Fruit fly (Drosophila melanogaster) whole organism, wandering third instar larva: ENCODE measurements around the gene PGRP-LC.
A peak's percentile ranks its signal among the peaks of the same experiment; 100 is the strongest.

ENCODE experiments used
- Abd-B ChIP-seq: fragments of >200 bp; optimal IDR thresholded peaks from 2 replicates; lab custom pipeline; 2017; ENCODE audit warnings: missing biosample characterization, missing genetic modification characterization
- CG32264 ChIP-seq: fragments of 200-800 bp; sonication (Bioruptor generic); optimal IDR thresholded peaks from 2 replicates; lab custom pipeline; 2016; ENCODE audit warnings: missing biosample characterization, missing genetic modification characterization
- CG9705 ChIP-seq: fragments of 200-800 bp; sonication (Bioruptor generic); optimal IDR thresholded peaks from 2 replicates; lab custom pipeline; 2018; ENCODE audit warnings: missing biosample characterization, mild to moderate bottlenecking, missing genetic modification characterization
- CrebA ChIP-seq: fragments of 200-800 bp; sonication (Bioruptor generic); optimal IDR thresholded peaks from 2 replicates; lab custom pipeline; 2016; ENCODE audit warnings: missing biosample characterization, mild to moderate bottlenecking, missing genetic modification characterization, borderline replicate concordance
- Dfd ChIP-seq: fragments of >200 bp; optimal IDR thresholded peaks from 2 replicates; lab custom pipeline; 2017; ENCODE audit warnings: missing biosample characterization, missing genetic modification characterization
- GATAd ChIP-seq: sonication (Bioruptor generic); optimal IDR thresholded peaks from 2 replicates; lab custom pipeline; 2016; ENCODE audit warnings: missing biosample characterization, missing genetic modification characterization
- HLH106 ChIP-seq: fragments of 200-800 bp; optimal IDR thresholded peaks from 3 replicates; lab custom pipeline; 2019; ENCODE audit warnings: missing biosample characterization, mild to moderate bottlenecking, missing genetic modification characterization, moderate library complexity
- Hnf4 ChIP-seq: fragments of 200-800 bp; sonication (Bioruptor generic); optimal IDR thresholded peaks from 2 replicates; lab custom pipeline; 2016; ENCODE audit warnings: missing biosample characterization, mild to moderate bottlenecking, missing genetic modification characterization
- Hr78 ChIP-seq: fragments of >200 bp; optimal IDR thresholded peaks from 2 replicates; lab custom pipeline; 2017; ENCODE audit warnings: missing biosample characterization, missing genetic modification characterization
- Hr83 ChIP-seq: fragments of 200-300 bp; sonication (Bioruptor generic); optimal IDR thresholded peaks from 2 replicates; lab custom pipeline; 2016; ENCODE audit warnings: missing biosample characterization, mild to moderate bottlenecking, missing genetic modification characterization, moderate library complexity; ENCODE audit not compliant: poor library complexity, severe bottlenecking
- Jra ChIP-seq: sonication (Bioruptor generic); optimal IDR thresholded peaks from 2 replicates; lab custom pipeline; 2016; ENCODE audit warnings: missing biosample characterization, missing genetic modification characterization
- Myc ChIP-seq: fragments of >200 bp; optimal IDR thresholded peaks from 2 replicates; lab custom pipeline; 2017
- N ChIP-seq: fragments of >200 bp; optimal IDR thresholded peaks from 2 replicates; lab custom pipeline; 2018; ENCODE audit warnings: missing biosample characterization, missing external identifiers, missing genetic modification characterization
- OdsH ChIP-seq: fragments of 200-800 bp; sonication (Bioruptor generic); optimal IDR thresholded peaks from 2 replicates; lab custom pipeline; 2016; ENCODE audit warnings: missing biosample characterization, mild to moderate bottlenecking, missing genetic modification characterization
- Rel ChIP-seq, 2 experiments: fragments of 200-800 bp; sonication (Bioruptor generic) in 1 of 2; optimal IDR thresholded peaks; 2 replicates in 1 of 2; 3 replicates in 1 of 2; lab custom pipeline; 2016 to 2019; ENCODE audit warnings: mild to moderate bottlenecking in 2 of 2, missing biosample characterization in 2 of 2, missing genetic modification characterization in 2 of 2, moderate library complexity in 1 of 2
- Sp1 ChIP-seq: fragments of 200-800 bp; sonication (Bioruptor generic); optimal IDR thresholded peaks from 3 replicates; lab custom pipeline; 2019; ENCODE audit warnings: missing biosample characterization, mild to moderate bottlenecking, missing genetic modification characterization, moderate library complexity
- Vsx2 ChIP-seq: fragments of 200-300, 225-300 bp; sonication (Bioruptor generic); optimal IDR thresholded peaks from 2 replicates; lab custom pipeline; 2018; ENCODE audit warnings: missing biosample characterization, missing genetic modification characterization; ENCODE audit not compliant: partially characterized antibody
- br ChIP-seq: fragments of 200-800 bp; sonication (Bioruptor generic); optimal IDR thresholded peaks from 2 replicates; lab custom pipeline; 2016; ENCODE audit warnings: missing biosample characterization, missing genetic modification characterization
- brk ChIP-seq: fragments of 200-800 bp; sonication (Bioruptor generic); optimal IDR thresholded peaks from 2 replicates; lab custom pipeline; 2016; ENCODE audit warnings: missing biosample characterization, mild to moderate bottlenecking, missing genetic modification characterization
- dmrt93B ChIP-seq: fragments of 200-800 bp; sonication (Bioruptor generic); optimal IDR thresholded peaks from 2 replicates; lab custom pipeline; 2018; ENCODE audit warnings: missing biosample characterization, mild to moderate bottlenecking, missing genetic modification characterization
- dsf ChIP-seq: sonication (Bioruptor generic); optimal IDR thresholded peaks from 2 replicates; lab custom pipeline; 2016; ENCODE audit warnings: missing biosample characterization, missing genetic modification characterization, borderline replicate concordance
- ey ChIP-seq: fragments of 200-800 bp; sonication (Bioruptor generic); optimal IDR thresholded peaks from 2 replicates; lab custom pipeline; 2016; ENCODE audit warnings: missing biosample characterization, missing genetic modification characterization
- foxo ChIP-seq, 2 experiments: fragments of 200-800 bp; sonication (Bioruptor generic); optimal IDR thresholded peaks; 2 replicates in 1 of 2; 3 replicates in 1 of 2; lab custom pipeline; 2016 to 2017; ENCODE audit warnings: missing biosample characterization in 2 of 2, missing genetic modification characterization in 2 of 2
- h ChIP-seq: fragments of 200-800 bp; sonication (Bioruptor generic); optimal IDR thresholded peaks from 3 replicates; lab custom pipeline; 2016; ENCODE audit warnings: missing biosample characterization, mild to moderate bottlenecking, missing genetic modification characterization
- jim ChIP-seq: fragments of 175-275, 200-325 bp; sonication (Bioruptor generic); optimal IDR thresholded peaks from 2 replicates; lab custom pipeline; 2016; ENCODE audit warnings: missing biosample characterization, mild to moderate bottlenecking, missing genetic modification characterization
- lola ChIP-seq: fragments of >200 bp; optimal IDR thresholded peaks from 2 replicates; lab custom pipeline; 2017; ENCODE audit warnings: missing biosample characterization, missing genetic modification characterization
- pan ChIP-seq: fragments of >200 bp; optimal IDR thresholded peaks from 2 replicates; lab custom pipeline; 2017
- psq ChIP-seq: fragments of 200-800 bp; sonication (Bioruptor generic); optimal IDR thresholded peaks from 3 replicates; lab custom pipeline; 2017; ENCODE audit warnings: missing biosample characterization, mild to moderate bottlenecking, missing genetic modification characterization, moderate library complexity
- rgr ChIP-seq: fragments of 200-800 bp; sonication (Bioruptor generic); optimal IDR thresholded peaks from 3 replicates; lab custom pipeline; 2016; ENCODE audit warnings: missing biosample characterization, mild to moderate bottlenecking, missing genetic modification characterization
- sage ChIP-seq: fragments of 200-800 bp; sonication (Bioruptor generic); optimal IDR thresholded peaks from 2 replicates; lab custom pipeline; 2016; ENCODE audit warnings: missing biosample characterization, mild to moderate bottlenecking, missing genetic modification characterization
- sv ChIP-seq: fragments of 200-800 bp; sonication (Bioruptor generic); optimal IDR thresholded peaks from 3 replicates; lab custom pipeline; 2016; ENCODE audit warnings: missing biosample characterization, missing genetic modification characterization
- tai ChIP-seq: sonication (Bioruptor generic); optimal IDR thresholded peaks from 2 replicates; lab custom pipeline; 2016; ENCODE audit warnings: missing biosample characterization, missing genetic modification characterization
- usp ChIP-seq: fragments of >200 bp; optimal IDR thresholded peaks from 2 replicates; lab custom pipeline; 2017; ENCODE audit warnings: missing biosample characterization, missing genetic modification characterization
- woc ChIP-seq: sonication (Bioruptor generic); optimal IDR thresholded peaks from 2 replicates; lab custom pipeline; 2016; ENCODE audit warnings: missing biosample characterization, mild to moderate bottlenecking, missing genetic modification characterization

PGRP-LC gene

dm6 chr3L:9361894-9362293 is 23.3 kb downstream of the PGRP-LC start, which contains the start of gene CG34456:
CG34456 (plus strand) TSS chr3L:9362108.
- TF ChIP-seq jim (no peak), HLH106 (tag; lab: Kevin White, UChicago) (no peak), Vsx2 (no peak), GATAd (GFP tag; lab: Kevin White, UChicago) (no peak), lola (no peak), sv (GFP tag; lab: Kevin White, UChicago) (no peak), ey (no peak), Rel (GFP tag; optimal IDR thresholded peaks at IDR 0.05; lab: Kevin White, UChicago) (no peak), Rel (tag; optimal IDR thresholded peaks at IDR 0.05; lab: Kevin White, UChicago) (peak; percentile 83), Jra (GFP tag; lab: Kevin White, UChicago) (no peak), Hr78 (no peak), br (GFP tag; lab: Kevin White, UChicago) (peak; percentile 51), dmrt93B (GFP tag; lab: Kevin White, UChicago) (no peak), Dfd (GFP tag; lab: Kevin White, UChicago) (no peak)

dm6 chr3L:9364131-9364530 is 25.5 kb downstream of the PGRP-LC start, which contains the start of gene mRRF1:
mRRF1 (plus strand) TSS chr3L:9364350.
- TF ChIP-seq ey (no peak), sage (GFP tag; lab: Kevin White, UChicago) (peak; percentile 27)

- peak; percentile 20 for TF ChIP-seq Myc (lab: Kevin White, UChicago)
- TF ChIP-seq Hr83, result peak; percentile 15
- peak; percentile 59 for TF ChIP-seq dsf (GFP tag; lab: Kevin White, UChicago)
- no peak for TF ChIP-seq Dfd (GFP tag; lab: Kevin White, UChicago)
- TF ChIP-seq woc, result no peak
- TF ChIP-seq CG32264 (GFP tag; lab: Kevin White, UChicago), result no peak
- peak; percentile 68 for TF ChIP-seq Jra (GFP tag; lab: Kevin White, UChicago)
- no peak for TF ChIP-seq usp (GFP tag; lab: Kevin White, UChicago)
- TF ChIP-seq N (GFP tag; lab: Kevin White, UChicago), result no peak
- peak; percentile 20 for TF ChIP-seq ey
- peak; percentile 41 for TF ChIP-seq HLH106 (tag; lab: Kevin White, UChicago)
- peak; percentile 48 for TF ChIP-seq Hnf4
- TF ChIP-seq foxo (GFP tag; optimal IDR thresholded peaks at IDR 0.05; lab: Kevin White, UChicago), result peak in 1 of 2 experiments; percentile 64
- peak; percentile 99 for TF ChIP-seq psq (GFP tag; lab: Kevin White, UChicago)
- TF ChIP-seq OdsH, result peak; percentile 9
- peak; percentile 40 for TF ChIP-seq rgr (GFP tag; lab: Kevin White, UChicago)
- TF ChIP-seq CG9705 (GFP tag; lab: Kevin White, UChicago), result peak; percentile 24
- no peak for TF ChIP-seq Vsx2
- TF ChIP-seq, all 38 proteins: peak for 12
Measured at dm6 chr3L:9366850-9367430, 28.3 kb downstream of the PGRP-LC start, which contains the start of the genes Klp67A and CG4452. Klp67A (minus strand) TSS chr3L:9367046. CG4452 (plus strand) TSS chr3L:9367377.

- TF ChIP-seq pan (no peak), Hr78 (no peak), Vsx2 (no peak), dmrt93B (GFP tag; lab: Kevin White, UChicago) (no peak), Sp1 (GFP tag; lab: Kevin White, UChicago) (peak; percentile 22), GATAd (GFP tag; lab: Kevin White, UChicago) (no peak), tai (no peak), Myc (lab: Kevin White, UChicago) (no peak), h (no peak), jim (no peak), Rel (GFP tag; optimal IDR thresholded peaks at IDR 0.05; lab: Kevin White, UChicago) (no peak), Rel (tag; optimal IDR thresholded peaks at IDR 0.05; lab: Kevin White, UChicago) (peak; percentile 88), ey (no peak), usp (GFP tag; lab: Kevin White, UChicago) (no peak), dsf (GFP tag; lab: Kevin White, UChicago) (no peak), br (GFP tag; lab: Kevin White, UChicago) (no peak)
Measured at dm6 chr3L:9367431-9367867, 28.8 kb downstream of the PGRP-LC start.

dm6 chr3L:9368665-9369064 is 30.1 kb downstream of the PGRP-LC start:
- no peak for TF ChIP-seq brk (GFP tag; lab: Kevin White, UChicago)
- TF ChIP-seq dsf (GFP tag; lab: Kevin White, UChicago), result no peak
- no peak for TF ChIP-seq jim
- TF ChIP-seq CG32264 (GFP tag; lab: Kevin White, UChicago), result no peak
- no peak for TF ChIP-seq h
- TF ChIP-seq HLH106 (tag; lab: Kevin White, UChicago), result no peak
- no peak for TF ChIP-seq GATAd (GFP tag; lab: Kevin White, UChicago)
- TF ChIP-seq Abd-B, result no peak
- no peak for TF ChIP-seq CG9705 (GFP tag; lab: Kevin White, UChicago)
- TF ChIP-seq lola, result no peak
- TF ChIP-seq CrebA (GFP tag; lab: Kevin White, UChicago), result no peak
- TF ChIP-seq usp (GFP tag; lab: Kevin White, UChicago), result no peak
- TF ChIP-seq Jra (GFP tag; lab: Kevin White, UChicago), result no peak
- no peak for TF ChIP-seq ey
- TF ChIP-seq tai, result no peak
- TF ChIP-seq sage (GFP tag; lab: Kevin White, UChicago), result no peak
- TF ChIP-seq pan, result no peak
- no peak for TF ChIP-seq N (GFP tag; lab: Kevin White, UChicago)
- TF ChIP-seq psq (GFP tag; lab: Kevin White, UChicago), result no peak
